Fruit fly (Drosophila melanogaster) whole organism: ENCODE data around the gene CG43915.

Source experiments
- CG8478 ChIP-seq: fragments of >200 bp; optimal IDR thresholded peaks from 2 replicates; lab custom pipeline; 2018; ENCODE audit warnings: inconsistent platforms
- Dll ChIP-seq: fragments of >200 bp; optimal IDR thresholded peaks from 2 replicates; lab custom pipeline; 2017

- no peak for TF ChIP-seq CG8478
- no peak for TF ChIP-seq Dll (lab: Kevin White, UChicago)
Measured at dm6 chr3L:3928205-3928942, 44.3 kb upstream of the CG43915 start.
